Fruit fly (Drosophila melanogaster) whole organism, adult: ENCODE measurements around the gene Tap42.

Source experiments
- kay ChIP-seq: fragments of 200-800 bp; sonication (Bioruptor generic); peaks from one replicate; lab custom pipeline; 2016; ENCODE audit warnings: missing biosample characterization, missing genetic modification characterization, borderline replicate concordance
- ovo ChIP-seq: fragments of 200-800 bp; sonication (Bioruptor generic); optimal IDR thresholded peaks from 2 replicates; lab custom pipeline; 2016; ENCODE audit warnings: missing biosample characterization, missing genetic modification characterization

- no peak for TF ChIP-seq ovo (GFP tag; lab: Kevin White, UChicago)
- no peak for TF ChIP-seq kay (GFP tag; lab: Kevin White, UChicago)
Measured at dm6 chr2L:13399565-13399964, 32.1 kb downstream of the Tap42 start.
